Worm (Caenorhabditis elegans) whole organism, L1 larva: ENCODE data around the gene T28C6.11.
A peak's percentile ranks its signal among the peaks of the same experiment; 100 is the strongest.

Source experiments
- C34B4.2 ChIP-seq: sonication (generic microtip); optimal IDR thresholded peaks from 2 replicates; lab custom pipeline; 2017; ENCODE audit warnings: mild to moderate bottlenecking, missing genetic modification characterization, missing compliant biosample characterization
- Y116A8C.19 ChIP-seq: sonication (generic microtip); optimal IDR thresholded peaks from 2 replicates; lab custom pipeline; 2016; ENCODE audit warnings: missing compliant biosample characterization, missing genetic modification characterization, borderline replicate concordance
- aly-2 ChIP-seq: fragments of 150-350 bp; optimal IDR thresholded peaks from 2 replicates; lab custom pipeline; 2014; ENCODE audit warnings: missing biosample characterization, missing genetic modification characterization
- blmp-1 ChIP-seq: fragments of 150-350 bp; optimal IDR thresholded peaks from 2 replicates; lab custom pipeline; 2014; ENCODE audit warnings: missing biosample characterization, missing genetic modification characterization
- ceh-82 ChIP-seq, 3 experiments: fragments of 150-350 bp in 1 of 3; sonication (generic microtip) in 2 of 3; optimal IDR thresholded peaks; 2 replicates each; lab custom pipeline; 2014 to 2017; ENCODE audit warnings: missing biosample characterization in 3 of 3, missing genetic modification characterization in 3 of 3
- ceh-88 ChIP-seq: fragments of 200-800 bp; sonication (Bioruptor generic); IDR thresholded peaks from 2 replicates; pipeline ENCODE4 v1.3.6; 2022; ENCODE audit warnings: missing genetic modification characterization, missing compliant biosample characterization
- dpl-1 ChIP-seq, 3 experiments: fragments of 150-350 bp in 2 of 3; sonication (generic microtip) in 1 of 3; optimal IDR thresholded peaks; 2 replicates each; lab custom pipeline; 2014 to 2017; ENCODE audit warnings: missing biosample characterization in 3 of 3, missing genetic modification characterization in 3 of 3, missing genetic modification reagents in 3 of 3
- dsc-1 ChIP-seq: sonication (generic microtip); optimal IDR thresholded peaks from 2 replicates; lab custom pipeline; 2016; ENCODE audit warnings: mild to moderate bottlenecking, missing genetic modification characterization, missing compliant biosample characterization
- efl-1 ChIP-seq, 4 experiments: fragments of 150-350 bp; optimal IDR thresholded peaks in 3 of 4; peaks in 1 of 4; 1 replicate in 1 of 4; 2 replicates in 3 of 4; lab custom pipeline; 2014; ENCODE audit warnings: missing biosample characterization in 2 of 4, missing genetic modification characterization in 2 of 4, missing genetic modification reagents in 2 of 4
- efl-3 ChIP-seq: fragments of 200-800 bp; sonication (Bioruptor generic); optimal IDR thresholded peaks from 2 replicates; lab custom pipeline; 2018; ENCODE audit warnings: mild to moderate bottlenecking, missing genetic modification characterization, missing compliant biosample characterization
- elt-3 ChIP-seq, 6 experiments: fragments of 150-350 bp in 1 of 6; sonication (generic microtip); optimal IDR thresholded peaks; 2 replicates each; lab custom pipeline; 2017 to 2018; ENCODE audit warnings: missing biosample characterization in 6 of 6, missing genetic modification characterization in 6 of 6, inconsistent platforms in 1 of 6
- fkh-4 ChIP-seq: sonication (generic microtip); optimal IDR thresholded peaks from 2 replicates; lab custom pipeline; 2016; ENCODE audit warnings: missing compliant biosample characterization, missing genetic modification characterization, borderline replicate concordance
- fos-1 ChIP-seq: fragments of 150-350 bp; optimal IDR thresholded peaks from 2 replicates; lab custom pipeline; 2014; ENCODE audit warnings: missing biosample characterization, missing genetic modification characterization
- hlh-17 ChIP-seq: fragments of 200-800 bp; sonication (Bioruptor generic); optimal IDR thresholded peaks from 2 replicates; lab custom pipeline; 2018; ENCODE audit warnings: missing genetic modification characterization, mild to moderate bottlenecking, missing compliant biosample characterization, moderate library complexity, borderline replicate concordance
- jun-1 ChIP-seq: fragments of 150-350 bp; optimal IDR thresholded peaks from 2 replicates; lab custom pipeline; 2014; ENCODE audit warnings: missing biosample characterization, missing genetic modification reagents, missing genetic modification characterization
- lin-13 ChIP-seq: fragments of 150-350 bp; optimal IDR thresholded peaks from 2 replicates; lab custom pipeline; 2014; ENCODE audit warnings: missing biosample characterization, missing genetic modification reagents, missing genetic modification characterization
- lin-14 ChIP-seq: fragments of 200-800 bp; sonication (Bioruptor generic); optimal IDR thresholded peaks from 2 replicates; lab custom pipeline; 2018; ENCODE audit warnings: mild to moderate bottlenecking, missing genetic modification characterization, moderate library complexity, missing compliant biosample characterization
- lin-15B ChIP-seq: fragments of 150-350 bp; sonication (generic microtip); optimal IDR thresholded peaks from 3 replicates; lab custom pipeline; 2014; ENCODE audit warnings: missing biosample characterization, missing genetic modification characterization
- lin-35 ChIP-seq, 2 experiments: fragments of 150-350 bp; optimal IDR thresholded peaks; 2 replicates each; lab custom pipeline; 2014; ENCODE audit warnings: missing biosample characterization in 2 of 2, missing genetic modification characterization in 2 of 2, missing genetic modification reagents in 2 of 2
- mep-1 ChIP-seq: fragments of 150-350 bp; optimal IDR thresholded peaks from 2 replicates; lab custom pipeline; 2014; ENCODE audit warnings: missing biosample characterization, missing genetic modification characterization
- nhr-19 ChIP-seq: fragments of 200-800 bp; sonication (Bioruptor generic); conservative IDR thresholded peaks from 2 replicates; pipeline ENCODE4 v1.3.6; 2022; ENCODE audit warnings: missing genetic modification characterization, missing compliant biosample characterization
- nhr-20 ChIP-seq: sonication (generic microtip); optimal IDR thresholded peaks from 2 replicates; lab custom pipeline; 2016; ENCODE audit warnings: mild to moderate bottlenecking, missing genetic modification characterization, missing compliant biosample characterization
- nhr-237 ChIP-seq: fragments of 150-350 bp; optimal IDR thresholded peaks from 2 replicates; lab custom pipeline; 2014; ENCODE audit warnings: missing biosample characterization, missing genetic modification characterization
- nhr-28 ChIP-seq: fragments of 150-350 bp; optimal IDR thresholded peaks from 2 replicates; lab custom pipeline; 2014; ENCODE audit warnings: missing biosample characterization, missing genetic modification characterization
- nhr-47 ChIP-seq: sonication (generic microtip); optimal IDR thresholded peaks from 2 replicates; lab custom pipeline; 2016; ENCODE audit warnings: mild to moderate bottlenecking, missing genetic modification characterization, moderate library complexity, missing compliant biosample characterization
- nhr-71 ChIP-seq: sonication (generic microtip); optimal IDR thresholded peaks from 2 replicates; lab custom pipeline; 2016; ENCODE audit warnings: mild to moderate bottlenecking, missing genetic modification characterization, moderate library complexity, missing compliant biosample characterization
- nhr-77 ChIP-seq: fragments of 150-350 bp; optimal IDR thresholded peaks from 2 replicates; lab custom pipeline; 2014; ENCODE audit warnings: missing biosample characterization, missing genetic modification characterization
- nhr-84 ChIP-seq: sonication (generic microtip); optimal IDR thresholded peaks from 2 replicates; lab custom pipeline; 2017; ENCODE audit warnings: missing biosample characterization, missing genetic modification characterization
- nhr-85 ChIP-seq: sonication (generic microtip); peaks from one replicate; lab custom pipeline; 2016; ENCODE audit warnings: missing genetic modification characterization, inconsistent platforms, missing compliant biosample characterization
- nhr-90 ChIP-seq: sonication (generic microtip); optimal IDR thresholded peaks from 2 replicates; lab custom pipeline; 2016; ENCODE audit warnings: mild to moderate bottlenecking, missing genetic modification characterization, missing compliant biosample characterization; ENCODE audit not compliant: poor library complexity
- pax-3 ChIP-seq: fragments of 200-800 bp; sonication (Bioruptor generic); optimal IDR thresholded peaks from 2 replicates; lab custom pipeline; 2018; ENCODE audit warnings: mild to moderate bottlenecking, missing genetic modification characterization, moderate library complexity, missing compliant biosample characterization
- rnt-1 ChIP-seq: sonication (generic microtip); optimal IDR thresholded peaks from 2 replicates; lab custom pipeline; 2016; ENCODE audit warnings: mild to moderate bottlenecking, missing genetic modification characterization, moderate library complexity, missing compliant biosample characterization
- skn-1 ChIP-seq: fragments of 150-350 bp; optimal IDR thresholded peaks from 2 replicates; lab custom pipeline; 2014; ENCODE audit warnings: missing biosample characterization, missing genetic modification characterization
- snu-23 ChIP-seq: sonication (generic microtip); optimal IDR thresholded peaks from 2 replicates; lab custom pipeline; 2016; ENCODE audit warnings: missing genetic modification characterization, missing compliant biosample characterization
- sox-4 ChIP-seq: sonication (generic microtip); optimal IDR thresholded peaks from 2 replicates; lab custom pipeline; 2016; ENCODE audit warnings: missing genetic modification characterization, missing compliant biosample characterization
- sup-37 ChIP-seq: fragments of 200-800 bp; sonication (Bioruptor generic); optimal IDR thresholded peaks from 2 replicates; lab custom pipeline; 2018; ENCODE audit warnings: mild to moderate bottlenecking, missing genetic modification characterization, missing compliant biosample characterization
- unc-62 ChIP-seq: fragments of 150-350 bp; optimal IDR thresholded peaks from 2 replicates; lab custom pipeline; 2014; ENCODE audit warnings: missing biosample characterization, missing genetic modification reagents, missing genetic modification characterization
- unc-86 ChIP-seq: sonication (generic microtip); optimal IDR thresholded peaks from 2 replicates; lab custom pipeline; 2016; ENCODE audit warnings: missing genetic modification characterization, missing compliant biosample characterization
- xbp-1 ChIP-seq: sonication (generic microtip); optimal IDR thresholded peaks from 2 replicates; lab custom pipeline; 2016; ENCODE audit warnings: missing genetic modification characterization, missing compliant biosample characterization
- zip-4 ChIP-seq: fragments of 200-800 bp; sonication (Bioruptor generic); optimal IDR thresholded peaks from 2 replicates; lab custom pipeline; 2018; ENCODE audit warnings: mild to moderate bottlenecking, missing genetic modification characterization, moderate library complexity, missing compliant biosample characterization
- ztf-11 ChIP-seq, 2 experiments: sonication (generic microtip); optimal IDR thresholded peaks; 2 replicates each; lab custom pipeline; 2016 to 2017; ENCODE audit warnings: missing genetic modification characterization in 2 of 2, missing biosample characterization in 1 of 2, missing compliant biosample characterization in 1 of 2

T28C6.11 gene

DNA sequence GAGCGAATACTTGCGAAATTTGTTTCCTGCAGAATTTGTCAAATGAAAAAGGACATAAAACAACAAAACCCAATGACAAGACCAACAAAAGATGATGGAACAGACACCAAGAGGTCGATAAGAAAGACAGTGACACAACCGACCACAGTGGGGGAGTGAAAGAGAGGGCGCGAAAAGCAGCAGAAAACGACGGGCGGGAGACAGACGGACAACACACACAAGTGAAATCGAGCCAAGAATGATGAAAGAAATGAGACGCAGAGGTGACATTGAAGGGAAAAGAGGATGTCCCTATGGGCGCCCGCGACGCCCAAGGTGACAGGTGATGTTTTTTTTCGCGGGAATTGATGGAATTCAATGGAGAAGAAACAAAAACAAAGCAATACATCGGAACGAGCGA is 26.0 kb upstream of the T28C6.11 start (continued):
- TF ChIP-seq ceh-82 (tag; optimal IDR thresholded peaks at IDR 0.05; lab: Kevin White, UChicago) = peak in 1 of 3 experiments; percentile 18
- TF ChIP-seq Y116A8C.19 = no peak
- no peak for TF ChIP-seq C34B4.2
- TF ChIP-seq fkh-4 (tag; lab: Kevin White, UChicago) = no peak
- no peak for TF ChIP-seq xbp-1 (tag; lab: Kevin White, UChicago)
- TF ChIP-seq dsc-1 (tag; lab: Kevin White, UChicago) = no peak
- TF ChIP-seq nhr-47 = peak; percentile 43
- no peak for TF ChIP-seq ceh-88 (GFP tag; lab: Robert Waterston, UW)
- TF ChIP-seq nhr-19 (GFP tag; lab: Robert Waterston, UW) = peak; percentile 33
- peak; percentile 50 to 74 for TF ChIP-seq lin-35 (GFP tag; optimal IDR thresholded peaks at IDR 0.05; lab: Kevin White, UChicago)

ce11 chrIV:8865343-8865742 is 25.3 kb upstream of the T28C6.11 start, which contains the start of gene C09G9.1:
C09G9.1 (minus strand) TSS chrIV:8865485.
- peak; percentile 11 for TF ChIP-seq nhr-77 (tag; lab: Kevin White, UChicago)
- no peak for TF ChIP-seq aly-2 (tag; lab: Kevin White, UChicago)

ce11 chrIV:8864672-8865071 is 24.6 kb upstream of the T28C6.11 start:
- peak; percentile 85 for TF ChIP-seq nhr-85 (tag; lab: Kevin White, UChicago)
- peak; percentile 61 for TF ChIP-seq nhr-90 (tag; lab: Kevin White, UChicago)
- TF ChIP-seq nhr-19 (GFP tag; lab: Robert Waterston, UW) = 0 out of 2 replicates have a peak, but pooled peaks have one; percentile 14
- no peak for TF ChIP-seq unc-86 (tag; lab: Kevin White, UChicago)
- TF ChIP-seq efl-1 (optimal IDR thresholded peaks at IDR 0.05; lab: Kevin White, UChicago) = no peak
- TF ChIP-seq efl-1 (GFP tag; optimal IDR thresholded peaks at IDR 0.05 in 1 of 2; lab: Kevin White, UChicago) = peak in 1 of 2 experiments; percentile 71
- no peak for TF ChIP-seq fos-1 (tag; lab: Kevin White, UChicago)
- TF ChIP-seq lin-35 (GFP tag; optimal IDR thresholded peaks at IDR 0.05; lab: Kevin White, UChicago) = peak in 1 of 2 experiments; percentile 33
- TF ChIP-seq lin-14 = peak; percentile 46
- peak; percentile 12 for TF ChIP-seq nhr-20
- peak; percentile 62 for TF ChIP-seq nhr-71 (tag; lab: Kevin White, UChicago)
- TF ChIP-seq snu-23 = peak; percentile 28
- peak in 3 of 6 experiments; percentile 22 to 76 (median 71) for TF ChIP-seq elt-3 (tag; optimal IDR thresholded peaks at IDR 0.05; lab: Kevin White, UChicago)
- TF ChIP-seq efl-3 (GFP tag; lab: Kevin White, UChicago) = no peak
- TF ChIP-seq blmp-1 (tag; lab: Kevin White, UChicago) = peak; percentile 38
- no peak for TF ChIP-seq skn-1
- no peak for TF ChIP-seq lin-13 (GFP tag; lab: Kevin White, UChicago)
- TF ChIP-seq, all 84 proteins: peak for 11

DNA sequence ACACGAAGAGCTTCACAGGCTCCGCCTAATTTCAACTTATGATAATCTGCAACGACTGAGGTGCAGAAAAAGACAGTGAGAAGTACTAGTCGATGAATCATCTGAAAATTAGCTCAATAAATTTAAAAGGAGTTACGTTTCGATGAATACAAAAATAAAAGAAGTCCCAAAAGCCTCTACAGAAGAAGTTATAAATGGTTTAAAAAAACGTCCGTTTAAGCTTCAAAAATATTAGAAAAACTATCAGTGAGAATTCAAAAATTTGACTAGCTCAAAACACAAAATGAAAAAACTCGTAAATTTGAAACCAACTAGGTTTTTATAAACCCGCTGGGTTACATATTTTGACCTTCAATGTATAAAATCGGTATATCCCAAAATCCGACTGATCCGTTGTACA is 15.9 kb upstream of the T28C6.11 start, which contains the start of gene T11B7.5:
Gene T11B7.5 (minus strand): TSS at position 101 of the 400 bp plus-strand sequence.
- TF ChIP-seq rnt-1 (tag; lab: Kevin White, UChicago) = no peak
- TF ChIP-seq nhr-71 (tag; lab: Kevin White, UChicago) = no peak
- no peak for TF ChIP-seq sup-37
- no peak for TF ChIP-seq nhr-237 (tag; lab: Kevin White, UChicago)
- no peak for TF ChIP-seq lin-15B
- TF ChIP-seq sox-4 = no peak
- TF ChIP-seq ztf-11 (tag; optimal IDR thresholded peaks at IDR 0.05; lab: Kevin White, UChicago) = no peak
- TF ChIP-seq unc-62 = no peak
- no peak for TF ChIP-seq nhr-84 (tag; lab: Kevin White, UChicago)
- TF ChIP-seq nhr-47 = no peak
- no peak for TF ChIP-seq pax-3 (tag; lab: Kevin White, UChicago)
- no peak for TF ChIP-seq fkh-4 (tag; lab: Kevin White, UChicago)
- no peak for TF ChIP-seq efl-1 (optimal IDR thresholded peaks at IDR 0.05; lab: Kevin White, UChicago)
- TF ChIP-seq efl-1 (GFP tag; optimal IDR thresholded peaks at IDR 0.05 in 1 of 2; lab: Kevin White, UChicago) = no peak
- TF ChIP-seq hlh-17 (GFP tag; lab: Kevin White, UChicago) = no peak
- TF ChIP-seq nhr-28 (tag; lab: Kevin White, UChicago) = no peak
- TF ChIP-seq mep-1 (tag; lab: Kevin White, UChicago) = no peak
- TF ChIP-seq zip-4 (GFP tag; lab: Kevin White, UChicago) = no peak
- TF ChIP-seq dpl-1 (GFP tag; optimal IDR thresholded peaks at IDR 0.05; lab: Kevin White, UChicago) = no peak
- no peak for TF ChIP-seq jun-1 (tag; lab: Kevin White, UChicago)
